Fruit fly (Drosophila melanogaster): Measurements from ENCODE around the gene peg.

dm6 chr3R:21073707-21074106 lies 49.7 kb upstream of the peg start, which contains the start of gene dmrt93B:
- no peak for TF ChIP-seq CG6854 (GFP tag; optimal IDR thresholded peaks at IDR 0.05)
- TF ChIP-seq CG1621 (tag; optimal IDR thresholded peaks at IDR 0.05): no peak
- no peak for TF ChIP-seq Blimp-1 (GFP tag; optimal IDR thresholded peaks at IDR 0.05)
- no peak for TF ChIP-seq esn (GFP tag; optimal IDR thresholded peaks at IDR 0.05)
- TF ChIP-seq ss (GFP tag; optimal IDR thresholded peaks at IDR 0.05): no peak
- TF ChIP-seq topi (GFP tag; optimal IDR thresholded peaks at IDR 0.05): no peak
- TF ChIP-seq acj6 (GFP tag; optimal IDR thresholded peaks at IDR 0.05): no peak
- no peak for TF ChIP-seq CG16779 (tag; optimal IDR thresholded peaks at IDR 0.05)
- TF ChIP-seq OdsH (GFP tag; optimal IDR thresholded peaks at IDR 0.05): no peak
- no peak for TF ChIP-seq lz (GFP tag; optimal IDR thresholded peaks at IDR 0.05)
- no peak for TF ChIP-seq Eip75B (GFP tag; optimal IDR thresholded peaks at IDR 0.05)
- no peak for TF ChIP-seq Gug (GFP tag; IDR thresholded peaks at IDR 0.05)

Data from whole organism, prepupa.